Fruit fly (Drosophila melanogaster) whole organism, wandering third instar larva: ENCODE measurements around the gene CG42397.

Experiments
- Dfd ChIP-seq: fragments of >200 bp; optimal IDR thresholded peaks from 2 replicates; lab custom pipeline; 2017; ENCODE audit warnings: missing biosample characterization, missing genetic modification characterization
- Dif ChIP-seq: fragments of 200-275, 200-300 bp; sonication (Bioruptor generic); optimal IDR thresholded peaks from 2 replicates; lab custom pipeline; 2018; ENCODE audit warnings: missing biosample characterization, missing genetic modification characterization; ENCODE audit not compliant: partially characterized antibody
- HLH106 ChIP-seq: fragments of 200-800 bp; optimal IDR thresholded peaks from 3 replicates; lab custom pipeline; 2019; ENCODE audit warnings: missing biosample characterization, mild to moderate bottlenecking, missing genetic modification characterization, moderate library complexity
- Hnf4 ChIP-seq: fragments of 200-800 bp; sonication (Bioruptor generic); optimal IDR thresholded peaks from 2 replicates; lab custom pipeline; 2016; ENCODE audit warnings: missing biosample characterization, mild to moderate bottlenecking, missing genetic modification characterization
- Hr83 ChIP-seq: fragments of 200-300 bp; sonication (Bioruptor generic); optimal IDR thresholded peaks from 2 replicates; lab custom pipeline; 2016; ENCODE audit warnings: missing biosample characterization, mild to moderate bottlenecking, missing genetic modification characterization, moderate library complexity; ENCODE audit not compliant: poor library complexity, severe bottlenecking
- Jra ChIP-seq: sonication (Bioruptor generic); optimal IDR thresholded peaks from 2 replicates; lab custom pipeline; 2016; ENCODE audit warnings: missing biosample characterization, missing genetic modification characterization
- br ChIP-seq: fragments of 200-800 bp; sonication (Bioruptor generic); optimal IDR thresholded peaks from 2 replicates; lab custom pipeline; 2016; ENCODE audit warnings: missing biosample characterization, missing genetic modification characterization
- brk ChIP-seq: fragments of 200-800 bp; sonication (Bioruptor generic); optimal IDR thresholded peaks from 2 replicates; lab custom pipeline; 2016; ENCODE audit warnings: missing biosample characterization, mild to moderate bottlenecking, missing genetic modification characterization
- dmrt93B ChIP-seq: fragments of 200-800 bp; sonication (Bioruptor generic); optimal IDR thresholded peaks from 2 replicates; lab custom pipeline; 2018; ENCODE audit warnings: missing biosample characterization, mild to moderate bottlenecking, missing genetic modification characterization
- jim ChIP-seq: fragments of 175-275, 200-325 bp; sonication (Bioruptor generic); optimal IDR thresholded peaks from 2 replicates; lab custom pipeline; 2016; ENCODE audit warnings: missing biosample characterization, mild to moderate bottlenecking, missing genetic modification characterization
- tai ChIP-seq: sonication (Bioruptor generic); optimal IDR thresholded peaks from 2 replicates; lab custom pipeline; 2016; ENCODE audit warnings: missing biosample characterization, missing genetic modification characterization
- usp ChIP-seq: fragments of >200 bp; optimal IDR thresholded peaks from 2 replicates; lab custom pipeline; 2017; ENCODE audit warnings: missing biosample characterization, missing genetic modification characterization

- TF ChIP-seq HLH106 (no peak), Jra (no peak), tai (no peak), jim (GFP tag; lab: Kevin White, UChicago) (no peak), usp (no peak), br (GFP tag; lab: Kevin White, UChicago) (no peak), brk (GFP tag; lab: Kevin White, UChicago) (no peak), Hnf4 (GFP tag; lab: Kevin White, UChicago) (no peak), Dfd (GFP tag; lab: Kevin White, UChicago) (no peak), Dif (GFP tag; lab: Kevin White, UChicago) (no peak), dmrt93B (no peak), Hr83 (GFP tag; lab: Kevin White, UChicago) (no peak)
These were observed 19.8 kb downstream of the CG42397 start, which contains the start of gene CG7248 for dm6 chr3L:11953783-11954182.
